Worm (Caenorhabditis elegans) whole organism, mixed stage, embryonic: ENCODE results near the gene mnp-1.

Source experiments
- M03D4.4 ChIP-seq: sonication (generic microtip); optimal IDR thresholded peaks from 2 replicates; lab custom pipeline; 2017; ENCODE audit warnings: mild to moderate bottlenecking, missing genetic modification characterization, missing compliant biosample characterization
- ces-1 ChIP-seq: fragments of 150-350 bp; optimal IDR thresholded peaks from 2 replicates; lab custom pipeline; 2014; ENCODE audit warnings: missing biosample characterization, missing genetic modification reagents, missing genetic modification characterization
- elt-1 ChIP-seq: sonication (generic microtip); optimal IDR thresholded peaks from 2 replicates; lab custom pipeline; 2017; ENCODE audit warnings: missing genetic modification characterization, mild to moderate bottlenecking, missing compliant biosample characterization, antibody characterized with exemption, moderate library complexity, borderline replicate concordance; ENCODE audit not compliant: insufficient read depth
- lin-32 ChIP-seq: fragments of 200-800 bp; sonication (Bioruptor generic); optimal IDR thresholded peaks from 2 replicates; lab custom pipeline; 2018; ENCODE audit warnings: mild to moderate bottlenecking, missing genetic modification characterization, missing compliant biosample characterization
- mab-5 ChIP-seq: fragments of 150-350 bp; optimal IDR thresholded peaks from 2 replicates; lab custom pipeline; 2014; ENCODE audit warnings: missing biosample characterization, missing genetic modification characterization
- nhr-28 ChIP-seq: fragments of 150-350 bp; optimal IDR thresholded peaks from 2 replicates; lab custom pipeline; 2014; ENCODE audit warnings: missing biosample characterization, missing genetic modification characterization
- snpc-4 ChIP-seq: fragments of 150-350 bp; optimal IDR thresholded peaks from 2 replicates; lab custom pipeline; 2014; ENCODE audit warnings: missing biosample characterization, missing genetic modification characterization
- unc-39 ChIP-seq: fragments of 150-350 bp; optimal IDR thresholded peaks from 2 replicates; lab custom pipeline; 2014; ENCODE audit warnings: missing biosample characterization, missing genetic modification characterization

DNA sequence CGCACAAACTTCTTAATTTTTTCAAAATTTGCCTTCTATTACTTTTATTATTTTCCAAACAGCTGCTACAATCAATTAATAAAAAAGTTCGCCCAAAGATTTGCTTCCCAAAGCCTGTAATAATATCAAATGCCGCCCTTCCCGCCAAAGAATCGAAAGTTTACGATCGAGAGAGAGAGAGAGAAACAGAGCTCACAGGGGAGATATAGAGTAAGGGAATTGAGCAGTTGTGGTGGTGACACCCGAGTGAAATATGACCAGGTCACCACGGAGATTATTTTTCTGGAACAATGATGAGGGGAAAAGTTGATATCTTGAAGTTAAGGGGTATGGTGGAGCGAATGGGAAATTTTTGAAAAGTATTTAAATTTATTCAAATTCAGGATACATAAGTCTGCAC is 3.5 kb downstream of the mnp-1 start:
- TF ChIP-seq elt-1 (tag; lab: Kevin White, UChicago) (no peak), nhr-28 (no peak), mab-5 (tag; lab: Kevin White, UChicago) (no peak), lin-32 (GFP tag; lab: Kevin White, UChicago) (no peak), snpc-4 (tag; lab: Kevin White, UChicago) (no peak), unc-39 (tag; lab: Kevin White, UChicago) (no peak), ces-1 (GFP tag; lab: Kevin White, UChicago) (no peak), M03D4.4 (tag; lab: Kevin White, UChicago) (no peak)
